Worm (Caenorhabditis elegans): ENCODE data around the gene gbb-2.
A peak's percentile ranks its signal among the peaks of the same experiment; 100 is the strongest.

gbb-2 gene

ce11 chrIV:4506637-4507036 is at the start of gene gbb-2:
TSS of gene gbb-2 (minus strand) at chrIV:4506748.
- TF ChIP-seq mdl-1 (tag; optimal IDR thresholded peaks at IDR 0.05) (no peak), ama-1 (optimal IDR thresholded peaks at IDR 0.05) (no peak), sea-2 (GFP tag; optimal IDR thresholded peaks at IDR 0.05) (no peak), lsy-12 (tag; optimal IDR thresholded peaks at IDR 0.05) (no peak), ceh-28 (tag; optimal IDR thresholded peaks at IDR 0.05) (no peak), lin-39 (tag; optimal IDR thresholded peaks at IDR 0.05) (peak; percentile 40), pqm-1 (tag; optimal IDR thresholded peaks at IDR 0.05) (no peak), jun-1 (tag; optimal IDR thresholded peaks at IDR 0.05) (no peak), R02D3.7 (tag; optimal IDR thresholded peaks at IDR 0.05) (no peak), nfya-1 (tag; optimal IDR thresholded peaks at IDR 0.05; ENCODE audit: insufficient read depth) (peak; percentile 38), unc-39 (tag; optimal IDR thresholded peaks at IDR 0.05) (no peak), aly-2 (tag; optimal IDR thresholded peaks at IDR 0.05) (no peak), daf-12 (tag; optimal IDR thresholded peaks at IDR 0.05) (no peak), ZK546.5 (tag; optimal IDR thresholded peaks at IDR 0.05) (no peak), fos-1 (tag; optimal IDR thresholded peaks at IDR 0.05) (no peak)

- TF ChIP-seq elt-2 (tag; optimal IDR thresholded peaks at IDR 0.05) (no peak), fkh-10 (GFP tag; optimal IDR thresholded peaks at IDR 0.05) (no peak), skn-1 (tag; optimal IDR thresholded peaks at IDR 0.05) (no peak), nhr-12 (tag; optimal IDR thresholded peaks at IDR 0.05) (no peak), fkh-2 (tag; optimal IDR thresholded peaks at IDR 0.05) (no peak), aly-2 (tag; optimal IDR thresholded peaks at IDR 0.05) (no peak), nhr-237 (tag; optimal IDR thresholded peaks at IDR 0.05) (no peak), nfya-1 (tag; optimal IDR thresholded peaks at IDR 0.05; ENCODE audit: insufficient read depth) (no peak), fos-1 (tag; optimal IDR thresholded peaks at IDR 0.05) (no peak), unc-39 (tag; optimal IDR thresholded peaks at IDR 0.05) (no peak), egl-5 (tag; optimal IDR thresholded peaks at IDR 0.05) (no peak), ceh-9 (tag; optimal IDR thresholded peaks at IDR 0.05) (no peak), nhr-11 (tag; optimal IDR thresholded peaks at IDR 0.05) (no peak), nhr-25 (tag; optimal IDR thresholded peaks at IDR 0.05) (no peak), eor-1 (tag; optimal IDR thresholded peaks at IDR 0.05) (no peak), zag-1 (tag; optimal IDR thresholded peaks at IDR 0.05) (no peak), jun-1 (tag; optimal IDR thresholded peaks at IDR 0.05) (no peak), ceh-28 (tag; optimal IDR thresholded peaks at IDR 0.05) (no peak), pqm-1 (tag; optimal IDR thresholded peaks at IDR 0.05) (no peak)
Measured at ce11 chrIV:4551562-4551961, 45.0 kb upstream of the gbb-2 start.

ce11 chrIV:4548253-4548652 is 41.7 kb upstream of the gbb-2 start, which contains the start of gene ZK185.1:
TSS of gene ZK185.1 (plus strand) at chrIV:4548553.
- no peak for TF ChIP-seq ztf-4 (tag; optimal IDR thresholded peaks at IDR 0.05)
- TF ChIP-seq nhr-25 (tag; optimal IDR thresholded peaks at IDR 0.05) = no peak

- TF ChIP-seq aly-2 (tag; optimal IDR thresholded peaks at IDR 0.05) = no peak
- no peak for TF ChIP-seq ceh-28 (tag; optimal IDR thresholded peaks at IDR 0.05)
- TF ChIP-seq fkh-10 (GFP tag; optimal IDR thresholded peaks at IDR 0.05) = no peak
Measured at ce11 chrIV:4545818-4546217, 39.3 kb upstream of the gbb-2 start, which contains the start of gene ZK185.5. TSS of gene ZK185.5 (minus strand) at chrIV:4545918.

- TF ChIP-seq egl-27 (tag; optimal IDR thresholded peaks at IDR 0.05) (no peak), lin-15B (tag; optimal IDR thresholded peaks at IDR 0.05) (no peak), elt-2 (tag; optimal IDR thresholded peaks at IDR 0.05) (peak; percentile 83), tbx-2 (tag; optimal IDR thresholded peaks at IDR 0.05) (no peak), nfya-1 (tag; optimal IDR thresholded peaks at IDR 0.05; ENCODE audit: insufficient read depth) (no peak), unc-39 (tag; optimal IDR thresholded peaks at IDR 0.05) (no peak), ama-1 (optimal IDR thresholded peaks at IDR 0.05) (no peak), jun-1 (tag; optimal IDR thresholded peaks at IDR 0.05) (no peak), eor-1 (tag; optimal IDR thresholded peaks at IDR 0.05) (no peak), pha-4 (tag; optimal IDR thresholded peaks at IDR 0.05) (peak; percentile 13), hmg-11 (tag; optimal IDR thresholded peaks at IDR 0.05) (no peak), unc-62 (GFP tag; optimal IDR thresholded peaks at IDR 0.05) (no peak), pqm-1 (tag; optimal IDR thresholded peaks at IDR 0.05) (peak; percentile 75), lin-39 (tag; optimal IDR thresholded peaks at IDR 0.05) (no peak), ceh-16 (tag; optimal IDR thresholded peaks at IDR 0.05) (no peak)
Measured at ce11 chrIV:4544215-4544614, 37.7 kb upstream of the gbb-2 start.
